Fruit fly (Drosophila melanogaster) whole organism, wandering third instar larva: ENCODE results near the gene CG16779.

Experiments used
- Abd-B ChIP-seq: fragments of >200 bp; optimal IDR thresholded peaks from 2 replicates; lab custom pipeline; 2017; ENCODE audit warnings: missing biosample characterization, missing genetic modification characterization
- CG9705 ChIP-seq: fragments of 200-800 bp; sonication (Bioruptor generic); optimal IDR thresholded peaks from 2 replicates; lab custom pipeline; 2018; ENCODE audit warnings: missing biosample characterization, mild to moderate bottlenecking, missing genetic modification characterization
- Hr78 ChIP-seq: fragments of >200 bp; optimal IDR thresholded peaks from 2 replicates; lab custom pipeline; 2017; ENCODE audit warnings: missing biosample characterization, missing genetic modification characterization
- Hr83 ChIP-seq: fragments of 200-300 bp; sonication (Bioruptor generic); optimal IDR thresholded peaks from 2 replicates; lab custom pipeline; 2016; ENCODE audit warnings: missing biosample characterization, mild to moderate bottlenecking, missing genetic modification characterization, moderate library complexity; ENCODE audit not compliant: poor library complexity, severe bottlenecking
- Myc ChIP-seq: fragments of >200 bp; optimal IDR thresholded peaks from 2 replicates; lab custom pipeline; 2017
- N ChIP-seq: fragments of >200 bp; optimal IDR thresholded peaks from 2 replicates; lab custom pipeline; 2018; ENCODE audit warnings: missing biosample characterization, missing external identifiers, missing genetic modification characterization
- psq ChIP-seq: fragments of 200-800 bp; sonication (Bioruptor generic); optimal IDR thresholded peaks from 3 replicates; lab custom pipeline; 2017; ENCODE audit warnings: missing biosample characterization, mild to moderate bottlenecking, missing genetic modification characterization, moderate library complexity
- usp ChIP-seq: fragments of >200 bp; optimal IDR thresholded peaks from 2 replicates; lab custom pipeline; 2017; ENCODE audit warnings: missing biosample characterization, missing genetic modification characterization

- peak; percentile 14 for TF ChIP-seq psq (GFP tag; lab: Kevin White, UChicago)
- no peak for TF ChIP-seq CG9705 (GFP tag; lab: Kevin White, UChicago)
- no peak for TF ChIP-seq N (GFP tag; lab: Kevin White, UChicago)
- no peak for TF ChIP-seq Abd-B (GFP tag; lab: Kevin White, UChicago)
- TF ChIP-seq Myc (lab: Kevin White, UChicago) = no peak
- TF ChIP-seq usp (GFP tag; lab: Kevin White, UChicago) = no peak
- peak; percentile 36 for TF ChIP-seq Hr83 (GFP tag; lab: Kevin White, UChicago)
- TF ChIP-seq Hr78 (GFP tag; lab: Kevin White, UChicago) = no peak
Observed at dm6 chr3R:9504355-9504754, 10.9 kb upstream of the CG16779 start, which contains the start of gene CG8149.
